Worm (Caenorhabditis elegans) whole organism, mixed stage, embryonic: ENCODE measurements around the gene sdc-3.

ENCODE experiments used
- M03D4.4 ChIP-seq: sonication (generic microtip); optimal IDR thresholded peaks from 2 replicates; lab custom pipeline; 2017; ENCODE audit warnings: mild to moderate bottlenecking, missing genetic modification characterization, missing compliant biosample characterization
- blmp-1 ChIP-seq: fragments of 150-350 bp; optimal IDR thresholded peaks from 2 replicates; lab custom pipeline; 2014; ENCODE audit warnings: missing biosample characterization, missing genetic modification characterization
- ceh-39 ChIP-seq: fragments of 150-350 bp; optimal IDR thresholded peaks from 2 replicates; lab custom pipeline; 2014; ENCODE audit warnings: missing biosample characterization, missing genetic modification characterization
- ceh-43 ChIP-seq: fragments of 200-800 bp; sonication (Bioruptor generic); optimal IDR thresholded peaks from 2 replicates; lab custom pipeline; 2018; ENCODE audit warnings: mild to moderate bottlenecking, missing genetic modification characterization, moderate library complexity, missing compliant biosample characterization
- ceh-83 ChIP-seq: fragments of 200-800 bp; sonication (Bioruptor generic); optimal IDR thresholded peaks from 2 replicates; lab custom pipeline; 2018; ENCODE audit warnings: mild to moderate bottlenecking, missing genetic modification characterization, missing compliant biosample characterization
- ces-1 ChIP-seq: fragments of 150-350 bp; optimal IDR thresholded peaks from 2 replicates; lab custom pipeline; 2014; ENCODE audit warnings: missing biosample characterization, missing genetic modification reagents, missing genetic modification characterization
- cnd-1 ChIP-seq: fragments of 200-800 bp; sonication (Bioruptor generic); optimal IDR thresholded peaks from 2 replicates; lab custom pipeline; 2018; ENCODE audit warnings: mild to moderate bottlenecking, missing genetic modification characterization, missing compliant biosample characterization
- drap-1 ChIP-seq: fragments of 200-800 bp; sonication (Bioruptor generic); optimal IDR thresholded peaks from 3 replicates; lab custom pipeline; 2018; ENCODE audit warnings: mild to moderate bottlenecking, missing genetic modification characterization, missing compliant biosample characterization
- elt-1 ChIP-seq: sonication (generic microtip); optimal IDR thresholded peaks from 2 replicates; lab custom pipeline; 2017; ENCODE audit warnings: missing genetic modification characterization, mild to moderate bottlenecking, missing compliant biosample characterization, antibody characterized with exemption, moderate library complexity, borderline replicate concordance; ENCODE audit not compliant: insufficient read depth
- flh-1 ChIP-seq: fragments of 200-800 bp; sonication (Bioruptor generic); optimal IDR thresholded peaks from 2 replicates; lab custom pipeline; 2018; ENCODE audit warnings: mild to moderate bottlenecking, missing genetic modification characterization, moderate library complexity, missing compliant biosample characterization
- ham-2 ChIP-seq: fragments of 200-800 bp; sonication (Bioruptor generic); optimal IDR thresholded peaks from 2 replicates; lab custom pipeline; 2018; ENCODE audit warnings: mild to moderate bottlenecking, missing genetic modification characterization, missing compliant biosample characterization
- hlh-1 ChIP-seq: fragments of 150-350 bp; optimal IDR thresholded peaks from 2 replicates; lab custom pipeline; 2014; ENCODE audit warnings: missing biosample characterization, missing genetic modification reagents, missing genetic modification characterization
- lin-13 ChIP-seq: fragments of 150-350 bp; optimal IDR thresholded peaks from 2 replicates; lab custom pipeline; 2014; ENCODE audit warnings: missing biosample characterization, missing genetic modification characterization
- lin-32 ChIP-seq: fragments of 200-800 bp; sonication (Bioruptor generic); optimal IDR thresholded peaks from 2 replicates; lab custom pipeline; 2018; ENCODE audit warnings: mild to moderate bottlenecking, missing genetic modification characterization, missing compliant biosample characterization
- lsy-2 ChIP-seq: fragments of 150-350 bp; optimal IDR thresholded peaks from 2 replicates; lab custom pipeline; 2014; ENCODE audit warnings: missing biosample characterization, missing genetic modification characterization
- mab-5 ChIP-seq: fragments of 150-350 bp; optimal IDR thresholded peaks from 2 replicates; lab custom pipeline; 2014; ENCODE audit warnings: missing biosample characterization, missing genetic modification characterization
- mep-1 ChIP-seq: fragments of 150-350 bp; optimal IDR thresholded peaks from 2 replicates; lab custom pipeline; 2017; ENCODE audit warnings: missing biosample characterization, missing genetic modification reagents, missing genetic modification characterization, inconsistent platforms
- mls-2 ChIP-seq: sonication (generic microtip); optimal IDR thresholded peaks from 2 replicates; lab custom pipeline; 2016; ENCODE audit warnings: mild to moderate bottlenecking, missing genetic modification characterization, moderate library complexity, missing compliant biosample characterization
- nhr-12 ChIP-seq: fragments of 150-350 bp; optimal IDR thresholded peaks from 2 replicates; lab custom pipeline; 2014; ENCODE audit warnings: missing biosample characterization, missing genetic modification characterization
- nhr-2 ChIP-seq: fragments of 150-350 bp; optimal IDR thresholded peaks from 2 replicates; lab custom pipeline; 2014; ENCODE audit warnings: missing biosample characterization, missing genetic modification characterization
- nhr-237 ChIP-seq: fragments of 150-350 bp; optimal IDR thresholded peaks from 2 replicates; lab custom pipeline; 2014; ENCODE audit warnings: missing biosample characterization, missing genetic modification characterization
- nhr-28 ChIP-seq: fragments of 150-350 bp; optimal IDR thresholded peaks from 2 replicates; lab custom pipeline; 2014; ENCODE audit warnings: missing biosample characterization, missing genetic modification characterization
- nhr-76 ChIP-seq: sonication (generic microtip); optimal IDR thresholded peaks from 2 replicates; lab custom pipeline; 2017; ENCODE audit warnings: missing biosample characterization, missing genetic modification characterization
- pha-4 ChIP-seq: fragments of 150-350 bp; optimal IDR thresholded peaks from 2 replicates; lab custom pipeline; 2018; ENCODE audit warnings: missing biosample characterization, missing genetic modification reagents, missing genetic modification characterization
- sem-2 ChIP-seq: fragments of 200-800 bp; sonication (Bioruptor generic); optimal IDR thresholded peaks from 2 replicates; lab custom pipeline; 2018; ENCODE audit warnings: mild to moderate bottlenecking, missing genetic modification characterization, missing compliant biosample characterization
- sptf-1 ChIP-seq: sonication (generic microtip); optimal IDR thresholded peaks from 2 replicates; lab custom pipeline; 2017; ENCODE audit warnings: mild to moderate bottlenecking, missing genetic modification characterization, moderate library complexity, missing compliant biosample characterization
- tbx-8 ChIP-seq: fragments of 200-800 bp; sonication (Bioruptor generic); optimal IDR thresholded peaks from 2 replicates; lab custom pipeline; 2018; ENCODE audit warnings: mild to moderate bottlenecking, missing genetic modification characterization, moderate library complexity, missing compliant biosample characterization
- unc-120 ChIP-seq: sonication (generic microtip); optimal IDR thresholded peaks from 2 replicates; lab custom pipeline; 2017; ENCODE audit warnings: missing genetic modification characterization, missing compliant biosample characterization; ENCODE audit not compliant: poor library complexity, severe bottlenecking
- unc-39 ChIP-seq: fragments of 150-350 bp; optimal IDR thresholded peaks from 2 replicates; lab custom pipeline; 2014; ENCODE audit warnings: missing biosample characterization, missing genetic modification characterization
- unc-62 ChIP-seq: fragments of 150-350 bp; optimal IDR thresholded peaks from 2 replicates; lab custom pipeline; 2014; ENCODE audit warnings: missing biosample characterization, missing genetic modification reagents, missing genetic modification characterization
- zip-8 ChIP-seq: fragments of 150-350 bp; optimal IDR thresholded peaks from 2 replicates; lab custom pipeline; 2014; ENCODE audit warnings: missing biosample characterization, missing genetic modification characterization
- ztf-11 ChIP-seq: fragments of 150-350 bp; optimal IDR thresholded peaks from 2 replicates; lab custom pipeline; 2014; ENCODE audit warnings: missing biosample characterization, missing genetic modification characterization

The sdc-3 gene

ce11 chrV:15087207-15087706, 39.2 kb upstream of the sdc-3 start, which contains the start of the genes C01G10.15 and C01G10.6:
TSS of gene C01G10.15 (minus strand) at chrV:15087307.
TSS of gene C01G10.6 (plus strand) at chrV:15087656.
- TF ChIP-seq ham-2 (GFP tag; lab: Kevin White, UChicago) (no peak), ceh-43 (no peak)

DNA sequence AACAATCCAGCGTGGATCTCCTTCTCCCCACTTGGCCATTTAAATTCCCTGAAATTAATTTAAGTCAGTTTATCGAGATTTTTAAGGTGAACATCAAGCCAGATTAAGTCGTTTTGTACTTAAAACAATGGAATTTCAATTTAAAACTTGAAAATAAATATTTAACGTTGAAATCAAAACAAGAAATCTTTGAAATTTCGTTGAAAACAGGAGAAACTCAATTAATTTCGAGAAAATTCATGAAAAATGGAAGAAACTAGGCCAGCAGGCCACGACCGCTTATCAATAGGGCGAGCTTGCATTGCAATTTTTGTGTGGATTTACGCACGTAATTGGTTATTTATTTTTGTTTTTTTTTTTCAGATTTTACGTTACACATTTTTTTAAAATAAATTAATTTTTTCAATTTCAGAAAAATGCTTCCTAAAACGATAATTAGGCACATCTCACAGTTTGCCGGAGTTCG, 37.4 kb upstream of the sdc-3 start, which contains the start of the genes ahsa-1 and C01G10.7:
Gene ahsa-1 (minus strand): TSS at position 51 of the 466 bp plus-strand sequence.
Gene C01G10.7 (plus strand): TSS at position 413 of the 466 bp plus-strand sequence.
- no peak for TF ChIP-seq nhr-12 (tag; lab: Kevin White, UChicago)
- peak; percentile 56 for TF ChIP-seq lin-32 (GFP tag; lab: Kevin White, UChicago)
- TF ChIP-seq unc-120 (tag; lab: Kevin White, UChicago), result no peak
- TF ChIP-seq sptf-1, result peak; percentile 70
- TF ChIP-seq unc-62 (GFP tag; lab: Kevin White, UChicago), result no peak
- no peak for TF ChIP-seq flh-1 (GFP tag; lab: Kevin White, UChicago)
- peak; percentile 44 for TF ChIP-seq M03D4.4 (tag; lab: Kevin White, UChicago)
- TF ChIP-seq cnd-1, result no peak
- peak; percentile 87 for TF ChIP-seq mep-1 (tag; lab: Kevin White, UChicago)
- no peak for TF ChIP-seq tbx-8 (GFP tag; lab: Kevin White, UChicago)
- peak; percentile 70 for TF ChIP-seq ceh-43
- TF ChIP-seq mls-2 (tag; lab: Kevin White, UChicago), result peak; percentile 39
- peak; percentile 61 for TF ChIP-seq mab-5 (tag; lab: Kevin White, UChicago)
- TF ChIP-seq ces-1, result peak; percentile 97
- TF ChIP-seq pha-4 (tag; lab: Kevin White, UChicago), result peak; percentile 46
- peak; percentile 90 for TF ChIP-seq nhr-237 (tag; lab: Kevin White, UChicago)
- TF ChIP-seq elt-1 (tag; lab: Kevin White, UChicago), result no peak
- no peak for TF ChIP-seq ztf-11 (tag; lab: Kevin White, UChicago)
- peak; percentile 2 for TF ChIP-seq hlh-1
- no peak for TF ChIP-seq sem-2
- TF ChIP-seq lin-13 (tag; lab: Kevin White, UChicago), result peak; percentile 44
- peak; percentile 73 for TF ChIP-seq lsy-2 (tag; lab: Kevin White, UChicago)
- peak; percentile 73 for TF ChIP-seq ceh-39 (tag; lab: Kevin White, UChicago)
- no peak for TF ChIP-seq nhr-76 (tag; lab: Kevin White, UChicago)
- peak; percentile 70 for TF ChIP-seq drap-1 (GFP tag; lab: Kevin White, UChicago)
- no peak for TF ChIP-seq zip-8 (tag; lab: Kevin White, UChicago)

DNA sequence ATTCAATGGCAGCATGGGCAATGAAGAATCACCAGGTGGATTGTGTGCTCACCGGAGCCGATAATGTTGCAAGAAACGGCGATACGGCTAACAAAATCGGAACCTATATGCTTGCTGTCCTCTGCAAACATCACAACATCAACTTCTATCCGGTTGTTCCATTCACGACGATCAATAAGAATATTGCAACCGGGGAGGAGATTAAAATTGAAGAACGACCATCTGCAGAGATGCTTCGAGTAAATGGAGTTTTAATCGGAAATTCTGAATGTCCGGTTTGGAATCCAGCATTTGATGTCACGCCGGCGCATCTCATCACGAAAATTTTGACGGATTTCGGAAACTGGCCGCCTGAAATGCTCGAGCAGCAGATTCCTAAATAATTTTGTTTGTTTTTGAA, 35.7 kb upstream of the sdc-3 start:
- TF ChIP-seq mab-5 (tag; lab: Kevin White, UChicago) (no peak), unc-120 (tag; lab: Kevin White, UChicago) (no peak), elt-1 (tag; lab: Kevin White, UChicago) (no peak), flh-1 (GFP tag; lab: Kevin White, UChicago) (no peak), nhr-28 (tag; lab: Kevin White, UChicago) (no peak), ces-1 (no peak), unc-39 (tag; lab: Kevin White, UChicago) (no peak), lin-13 (tag; lab: Kevin White, UChicago) (no peak), zip-8 (tag; lab: Kevin White, UChicago) (no peak)
- TF ChIP-seq, all 35 proteins: peak for 0

DNA sequence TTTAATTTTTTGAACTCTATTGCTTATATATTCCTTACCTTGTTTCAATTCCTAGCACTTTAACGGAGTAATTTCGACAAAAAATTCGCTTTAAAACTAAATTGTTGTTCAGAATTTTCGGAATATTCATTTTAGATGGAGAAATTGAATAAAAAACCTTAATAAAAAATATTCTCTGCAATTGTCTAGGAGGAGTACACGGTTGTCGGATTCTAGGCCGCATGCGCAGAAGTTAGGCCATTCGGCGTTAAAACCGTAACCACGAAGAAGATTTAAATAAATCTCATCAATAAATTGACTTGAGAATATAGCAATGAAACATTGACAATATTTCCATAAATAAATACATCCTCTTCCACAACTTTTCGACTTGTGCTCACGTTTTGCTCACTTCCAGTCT, 34.3 kb upstream of the sdc-3 start, which contains the start of the genes C01G10.10 and C01G10.9:
Gene C01G10.10 (minus strand): TSS at position 151 of the 400 bp plus-strand sequence.
Gene C01G10.9 (plus strand): TSS at position 240 of the 400 bp plus-strand sequence.
- peak; percentile 41 for TF ChIP-seq lsy-2 (tag; lab: Kevin White, UChicago)
- TF ChIP-seq cnd-1, result peak; percentile 3
- no peak for TF ChIP-seq blmp-1 (tag; lab: Kevin White, UChicago)
- peak; percentile 8 for TF ChIP-seq ces-1
- TF ChIP-seq drap-1 (GFP tag; lab: Kevin White, UChicago), result peak; percentile 37

- TF ChIP-seq nhr-2 (tag; lab: Kevin White, UChicago) (no peak), unc-62 (GFP tag; lab: Kevin White, UChicago) (peak; percentile 82), lsy-2 (tag; lab: Kevin White, UChicago) (no peak), mab-5 (tag; lab: Kevin White, UChicago) (peak; percentile 16), unc-120 (tag; lab: Kevin White, UChicago) (peak; percentile 19), nhr-237 (tag; lab: Kevin White, UChicago) (no peak), ceh-83 (GFP tag; lab: Kevin White, UChicago) (no peak), drap-1 (GFP tag; lab: Kevin White, UChicago) (no peak)
Observed at ce11 chrV:15078560-15078959, 30.6 kb upstream of the sdc-3 start.
